Worm (Caenorhabditis elegans) whole organism, L4 larva: ENCODE measurements around the gene C26E1.1.

ENCODE experiments used
- D1046.2 ChIP-seq: fragments of 200-800 bp; sonication (Bioruptor generic); IDR thresholded peaks from 2 replicates; pipeline ENCODE4 v1.3.6; 2022; ENCODE audit warnings: missing genetic modification characterization, missing compliant biosample characterization
- F26F4.8 ChIP-seq: fragments of 200-800 bp; sonication (Bioruptor generic); conservative IDR thresholded peaks from 2 replicates; pipeline ENCODE4 v1.3.6; 2022; ENCODE audit warnings: missing genetic modification characterization, missing compliant biosample characterization
- R02D3.7 ChIP-seq: fragments of 150-350 bp; sonication (generic microtip); optimal IDR thresholded peaks from 3 replicates; lab custom pipeline; 2014; ENCODE audit warnings: missing biosample characterization, missing genetic modification characterization
- Y105C5A.15 ChIP-seq: fragments of 200-800 bp; sonication (Bioruptor generic); IDR thresholded peaks from 2 replicates; pipeline ENCODE4 v1.3.6; 2022; ENCODE audit warnings: missing genetic modification characterization, missing compliant biosample characterization
- Y5F2A.4 ChIP-seq: fragments of 200-800 bp; sonication (Bioruptor generic); optimal IDR thresholded peaks from 2 replicates; lab custom pipeline; 2018; ENCODE audit warnings: mild to moderate bottlenecking, missing genetic modification characterization, missing compliant biosample characterization
- ZK337.2 ChIP-seq: fragments of 200-800 bp; sonication (Bioruptor generic); IDR thresholded peaks from 2 replicates; pipeline ENCODE4 v1.3.6; 2022; ENCODE audit warnings: missing genetic modification reagents, missing genetic modification characterization, missing compliant biosample characterization
- attf-4 ChIP-seq: sonication (generic microtip); optimal IDR thresholded peaks from 3 replicates; lab custom pipeline; 2017; ENCODE audit warnings: missing biosample characterization, missing genetic modification characterization
- ceh-20 ChIP-seq: fragments of 200-800 bp; sonication (Bioruptor generic); IDR thresholded peaks from 2 replicates; pipeline ENCODE4 v1.3.6; 2022; ENCODE audit warnings: missing genetic modification reagents, missing genetic modification characterization, missing compliant biosample characterization
- ceh-28 ChIP-seq: fragments of 150-350 bp; optimal IDR thresholded peaks from 2 replicates; lab custom pipeline; 2014; ENCODE audit warnings: missing biosample characterization, missing genetic modification reagents, missing genetic modification characterization
- ceh-32 ChIP-seq: sonication (generic microtip); optimal IDR thresholded peaks from 2 replicates; lab custom pipeline; 2016; ENCODE audit warnings: mild to moderate bottlenecking, missing genetic modification characterization, missing compliant biosample characterization; ENCODE audit not compliant: poor library complexity
- ceh-62 ChIP-seq: sonication (generic microtip); optimal IDR thresholded peaks from 2 replicates; lab custom pipeline; 2017; ENCODE audit warnings: missing biosample characterization, missing genetic modification characterization
- ces-1 ChIP-seq: fragments of 150-350 bp; sonication (generic microtip); optimal IDR thresholded peaks from 4 replicates; lab custom pipeline; 2014; ENCODE audit warnings: missing biosample characterization, missing genetic modification reagents, missing genetic modification characterization
- cey-2 ChIP-seq: sonication (generic microtip); optimal IDR thresholded peaks from 3 replicates; lab custom pipeline; 2017; ENCODE audit warnings: missing genetic modification characterization, mild to moderate bottlenecking, missing compliant biosample characterization, antibody characterized with exemption, borderline replicate concordance; ENCODE audit not compliant: insufficient read depth
- daf-8 ChIP-seq: fragments of 200-800 bp; sonication (Bioruptor generic); IDR thresholded peaks from 2 replicates; pipeline ENCODE4 v1.3.6; 2022; ENCODE audit warnings: missing genetic modification characterization, missing compliant biosample characterization
- dmd-6 ChIP-seq: fragments of 200-800 bp; sonication (Bioruptor generic); IDR thresholded peaks from 2 replicates; pipeline ENCODE4 v1.3.6; 2022; ENCODE audit warnings: missing genetic modification reagents, missing genetic modification characterization, missing compliant biosample characterization
- dve-1 ChIP-seq: sonication (generic microtip); optimal IDR thresholded peaks from 2 replicates; lab custom pipeline; 2017; ENCODE audit warnings: antibody characterized with exemption, mild to moderate bottlenecking, missing genetic modification characterization, missing compliant biosample characterization; ENCODE audit not compliant: insufficient read depth
- egl-27 ChIP-seq: sonication (generic microtip); optimal IDR thresholded peaks from 3 replicates; lab custom pipeline; 2017; ENCODE audit warnings: missing biosample characterization, missing genetic modification reagents, missing genetic modification characterization
- hif-1 ChIP-seq, 2 experiments: sonication (generic microtip); optimal IDR thresholded peaks; 2 replicates each; lab custom pipeline; 2016 to 2017; ENCODE audit warnings: missing compliant biosample characterization in 2 of 2, missing genetic modification characterization in 2 of 2, missing genetic modification reagents in 2 of 2, missing genotype in 2 of 2, mild to moderate bottlenecking in 1 of 2
- hlh-11 ChIP-seq: fragments of 200-800 bp; sonication (Bioruptor generic); optimal IDR thresholded peaks from 2 replicates; lab custom pipeline; 2018; ENCODE audit warnings: mild to moderate bottlenecking, missing genetic modification characterization, missing compliant biosample characterization
- hmg-1.1 ChIP-seq: fragments of 200-800 bp; sonication (Bioruptor generic); IDR thresholded peaks from 2 replicates; pipeline ENCODE4 v1.3.6; 2022; ENCODE audit warnings: missing genetic modification reagents, missing genetic modification characterization, missing compliant biosample characterization
- lim-7 ChIP-seq: fragments of 200-800 bp; sonication (Bioruptor generic); IDR thresholded peaks from 2 replicates; pipeline ENCODE4 v1.3.6; 2022; ENCODE audit warnings: missing genetic modification characterization, missing compliant biosample characterization
- lin-39 ChIP-seq: fragments of 150-350 bp; optimal IDR thresholded peaks from 2 replicates; lab custom pipeline; 2014; ENCODE audit warnings: missing biosample characterization, missing genetic modification reagents, missing genetic modification characterization
- lir-3 ChIP-seq: sonication (generic microtip); optimal IDR thresholded peaks from 2 replicates; lab custom pipeline; 2016; ENCODE audit warnings: mild to moderate bottlenecking, missing genetic modification characterization, missing compliant biosample characterization
- lsy-2 ChIP-seq, 2 experiments: fragments of 150-350 bp in 1 of 2; sonication (generic microtip) in 1 of 2; optimal IDR thresholded peaks; 2 replicates each; lab custom pipeline; 2014 to 2017; ENCODE audit warnings: missing biosample characterization in 2 of 2, missing genetic modification characterization in 2 of 2
- madf-9 ChIP-seq: fragments of 200-800 bp; sonication (Bioruptor generic); conservative IDR thresholded peaks from 2 replicates; pipeline ENCODE4 v1.3.6; 2022; ENCODE audit warnings: missing genetic modification reagents, missing genetic modification characterization, missing compliant biosample characterization
- mep-1 ChIP-seq: fragments of 150-350 bp; sonication (generic microtip); optimal IDR thresholded peaks from 3 replicates; lab custom pipeline; 2014; ENCODE audit warnings: missing biosample characterization, missing genetic modification characterization
- mxl-2 ChIP-seq: fragments of 200-800 bp; sonication (Bioruptor generic); conservative IDR thresholded peaks from 2 replicates; pipeline ENCODE4 v1.3.6; 2022; ENCODE audit warnings: missing genetic modification reagents, missing genetic modification characterization, missing compliant biosample characterization
- mxl-3 ChIP-seq: fragments of 200-800 bp; sonication (Bioruptor generic); optimal IDR thresholded peaks from 2 replicates; lab custom pipeline; 2018; ENCODE audit warnings: mild to moderate bottlenecking, missing genetic modification characterization, missing compliant biosample characterization
- nhr-11 ChIP-seq: fragments of 150-350 bp; optimal IDR thresholded peaks from 2 replicates; lab custom pipeline; 2014; ENCODE audit warnings: missing biosample characterization, missing genetic modification characterization
- nhr-111 ChIP-seq: fragments of 200-800 bp; sonication (Bioruptor generic); optimal IDR thresholded peaks from 2 replicates; lab custom pipeline; 2018; ENCODE audit warnings: mild to moderate bottlenecking, missing genetic modification characterization, missing compliant biosample characterization
- nhr-237 ChIP-seq: sonication (generic microtip); optimal IDR thresholded peaks from 2 replicates; lab custom pipeline; 2017; ENCODE audit warnings: missing biosample characterization, missing genetic modification characterization
- nhr-28 ChIP-seq: fragments of 150-350 bp; optimal IDR thresholded peaks from 2 replicates; lab custom pipeline; 2014; ENCODE audit warnings: missing biosample characterization, missing genetic modification characterization
- nhr-41 ChIP-seq: fragments of 200-800 bp; sonication (Bioruptor generic); IDR thresholded peaks from 2 replicates; pipeline ENCODE4 v1.3.6; 2022; ENCODE audit warnings: missing genetic modification reagents, missing genetic modification characterization, missing compliant biosample characterization
- nhr-6 ChIP-seq: fragments of 150-350 bp; optimal IDR thresholded peaks from 2 replicates; lab custom pipeline; 2014; ENCODE audit warnings: missing biosample characterization, missing genetic modification characterization
- nhr-76 ChIP-seq: fragments of 150-350 bp; optimal IDR thresholded peaks from 2 replicates; lab custom pipeline; 2014; ENCODE audit warnings: missing biosample characterization, missing genetic modification characterization
- nhr-77 ChIP-seq: fragments of 150-350 bp; optimal IDR thresholded peaks from 2 replicates; lab custom pipeline; 2014; ENCODE audit warnings: missing biosample characterization, missing genetic modification characterization
- pqm-1 ChIP-seq: sonication (generic microtip); optimal IDR thresholded peaks from 2 replicates; lab custom pipeline; 2017; ENCODE audit warnings: missing biosample characterization, missing genetic modification characterization
- spr-3 ChIP-seq: fragments of 200-800 bp; sonication (Bioruptor generic); optimal IDR thresholded peaks from 2 replicates; lab custom pipeline; 2018; ENCODE audit warnings: mild to moderate bottlenecking, missing genetic modification characterization, missing compliant biosample characterization
- tag-97 ChIP-seq: fragments of 200-800 bp; sonication (Bioruptor generic); IDR thresholded peaks from 2 replicates; pipeline ENCODE4 v1.3.6; 2022; ENCODE audit warnings: missing genetic modification characterization, missing compliant biosample characterization
- zfp-3 ChIP-seq: fragments of 200-800 bp; sonication (Bioruptor generic); conservative IDR thresholded peaks from 2 replicates; pipeline ENCODE4 v1.3.6; 2022; ENCODE audit warnings: missing genetic modification reagents, missing genetic modification characterization, missing compliant biosample characterization
- zip-11 ChIP-seq: fragments of 200-800 bp; sonication (Bioruptor generic); IDR thresholded peaks from 2 replicates; pipeline ENCODE4 v1.3.6; 2022; ENCODE audit warnings: missing genetic modification characterization, missing compliant biosample characterization
- zip-2 ChIP-seq: fragments of 150-350 bp; optimal IDR thresholded peaks from 2 replicates; lab custom pipeline; 2014; ENCODE audit warnings: missing biosample characterization, missing genetic modification characterization
- ztf-7 ChIP-seq: fragments of 150-350 bp; optimal IDR thresholded peaks from 2 replicates; lab custom pipeline; 2014; ENCODE audit warnings: missing biosample characterization, missing genetic modification characterization

C26E1.1 gene

ce11 chrV:13262781-13263318 is 34.5 kb upstream of the C26E1.1 start (continued):
- TF ChIP-seq lir-3 (no peak), attf-4 (no peak), ceh-20 (no peak), nhr-6 (peak; percentile 86), hlh-11 (tag; lab: Kevin White, UChicago) (peak; percentile 76), ztf-7 (tag; lab: Kevin White, UChicago) (no peak), mxl-3 (GFP tag; lab: Kevin White, UChicago) (no peak)

ce11 chrV:13264245-13264644 is 33.1 kb upstream of the C26E1.1 start, which contains the start of gene zip-5:
zip-5 (plus strand) TSS chrV:13264545.
- TF ChIP-seq ceh-32 (tag; lab: Kevin White, UChicago) (no peak), nhr-237 (tag; lab: Kevin White, UChicago) (no peak), mep-1 (tag; lab: Kevin White, UChicago) (no peak), lin-39 (tag; lab: Kevin White, UChicago) (no peak), egl-27 (tag; lab: Kevin White, UChicago) (no peak), lim-7 (GFP tag; lab: Robert Waterston, UW) (no peak), spr-3 (GFP tag; lab: Kevin White, UChicago) (no peak), daf-8 (GFP tag; lab: Robert Waterston, UW) (no peak), ceh-28 (tag; lab: Kevin White, UChicago) (no peak), nhr-76 (tag; lab: Kevin White, UChicago) (no peak)

- TF ChIP-seq nhr-11 (tag; lab: Kevin White, UChicago) (no peak), egl-27 (tag; lab: Kevin White, UChicago) (no peak)
- TF ChIP-seq, all 104 proteins: peak for 0
Measured at ce11 chrV:13265628-13266027, 31.7 kb upstream of the C26E1.1 start.

- TF ChIP-seq F26F4.8 (GFP tag; lab: Robert Waterston, UW): no peak
- peak; percentile 53; the same call in 1 of the 2 replicates for TF ChIP-seq dmd-6
- TF ChIP-seq D1046.2 (GFP tag; lab: Robert Waterston, UW): no peak
- peak; percentile 49 for TF ChIP-seq pqm-1
Measured at ce11 chrV:13266630-13267029, 30.7 kb upstream of the C26E1.1 start.

DNA sequence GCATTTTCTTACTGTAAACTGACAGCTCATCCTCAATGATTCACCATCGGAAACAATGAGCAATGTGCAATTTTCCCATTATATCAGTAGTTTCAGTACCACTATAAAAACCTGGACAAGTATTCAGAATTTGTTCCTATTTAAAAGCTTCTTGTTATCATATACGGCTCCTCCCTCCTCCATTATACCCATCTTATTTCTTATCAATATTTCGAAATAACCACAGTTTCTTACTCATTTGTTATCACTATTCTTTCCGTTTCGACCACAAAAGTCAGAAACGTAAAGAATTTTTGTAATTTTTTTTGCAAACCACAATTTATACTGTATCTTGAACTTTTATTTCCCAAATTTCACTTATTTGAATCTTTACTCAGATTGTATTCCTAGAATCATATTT is 29.3 kb upstream of the C26E1.1 start:
- TF ChIP-seq hmg-1.1: no peak
- peak; percentile 95 for TF ChIP-seq nhr-28 (tag; lab: Kevin White, UChicago)
- TF ChIP-seq zip-2 (tag; lab: Kevin White, UChicago): no peak
- TF ChIP-seq zip-11 (GFP tag; lab: Robert Waterston, UW): no peak
- no peak for TF ChIP-seq attf-4
- TF ChIP-seq hif-1 (tag; optimal IDR thresholded peaks at IDR 0.05; lab: Kevin White, UChicago): no peak
- no peak for TF ChIP-seq madf-9 (GFP tag; lab: Robert Waterston, UW)
- no peak for TF ChIP-seq ceh-62 (tag; lab: Kevin White, UChicago)
- peak; percentile 0 for TF ChIP-seq mep-1 (tag; lab: Kevin White, UChicago)
- no peak for TF ChIP-seq mxl-2 (GFP tag; lab: Robert Waterston, UW)
- no peak for TF ChIP-seq nhr-111 (GFP tag; lab: Kevin White, UChicago)
- peak in 1 of 2 experiments; percentile 42 for TF ChIP-seq lsy-2 (tag; optimal IDR thresholded peaks at IDR 0.05; lab: Kevin White, UChicago)
- TF ChIP-seq lir-3: no peak
- no peak for TF ChIP-seq Y5F2A.4 (GFP tag; lab: Kevin White, UChicago)
- no peak for TF ChIP-seq ZK337.2
- no peak for TF ChIP-seq ces-1 (GFP tag; lab: Kevin White, UChicago)
- no peak for TF ChIP-seq lim-7 (GFP tag; lab: Robert Waterston, UW)
- no peak for TF ChIP-seq R02D3.7 (tag; lab: Kevin White, UChicago)
- TF ChIP-seq zfp-3 (GFP tag; lab: Robert Waterston, UW): no peak
- TF ChIP-seq nhr-6: peak; percentile 39
- TF ChIP-seq Y105C5A.15 (GFP tag; lab: Robert Waterston, UW): no peak
- TF ChIP-seq nhr-77 (tag; lab: Kevin White, UChicago): peak; percentile 27
- no peak for TF ChIP-seq tag-97 (GFP tag; lab: Robert Waterston, UW)
- TF ChIP-seq dve-1 (tag; lab: Kevin White, UChicago): peak; percentile 54
- TF ChIP-seq nhr-41 (GFP tag; lab: Robert Waterston, UW): no peak
- no peak for TF ChIP-seq cey-2 (tag; lab: Kevin White, UChicago)
